Worm (Caenorhabditis elegans): Measurements from ENCODE around the gene T07F10.5.
"Not testable (repeated sequence)": the region's sequence is repeated elsewhere in the genome, so short reads cannot be mapped to it uniquely, and the experiment has no call there.

Gene T07F10.5

ce11 chrV:12865615-12866014 lies at the start of gene T07F10.5:
T07F10.5 (plus strand) TSS chrV:12865915.
- not testable (repeated sequence) for TF ChIP-seq ceh-9, lim-6, ceh-34 (tag; optimal IDR thresholded peaks at IDR 0.05)

ce11 chrV:12816672-12817071 lies 49.0 kb upstream of the T07F10.5 start:
- no peak for TF ChIP-seq sox-2 (GFP tag; IDR thresholded peaks at IDR 0.05)
- no peak for TF ChIP-seq ceh-31 (tag; optimal IDR thresholded peaks at IDR 0.05)
- TF ChIP-seq ref-2 (tag; optimal IDR thresholded peaks at IDR 0.05), result no peak
- no peak for TF ChIP-seq ceh-45 (GFP tag; IDR thresholded peaks at IDR 0.05)
- TF ChIP-seq fax-1 (tag; optimal IDR thresholded peaks at IDR 0.05), result no peak
- no peak for TF ChIP-seq hlh-30 (tag; optimal IDR thresholded peaks at IDR 0.05; ENCODE audit: insufficient read depth)

DNA sequence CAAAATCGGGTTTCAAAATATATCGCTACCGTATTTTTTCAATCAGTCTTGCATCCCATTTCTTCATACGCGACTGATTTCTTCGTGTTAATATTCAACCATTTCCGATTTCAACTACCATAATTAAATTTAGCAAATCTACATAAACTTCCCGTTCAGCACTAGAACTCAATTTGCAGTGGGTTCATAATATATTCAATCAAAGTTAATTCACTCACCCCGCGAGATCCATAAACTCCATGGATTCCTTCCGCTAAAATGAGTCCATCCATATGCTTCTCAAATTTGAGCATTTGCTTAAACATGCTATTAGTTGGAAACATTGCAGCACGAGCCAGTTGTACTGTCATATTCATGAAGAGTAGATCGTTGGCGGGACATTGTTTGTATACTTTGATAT lies 47.2 kb upstream of the T07F10.5 start:
- TF ChIP-seq unc-42 (tag; optimal IDR thresholded peaks at IDR 0.05) (peak; percentile 65), rnt-1 (tag; optimal IDR thresholded peaks at IDR 0.05) (no peak)

ce11 chrV:12819155-12819554 lies 46.6 kb upstream of the T07F10.5 start:
- no peak for TF ChIP-seq npax-4 (tag; optimal IDR thresholded peaks at IDR 0.05)
- peak; percentile 13 for TF ChIP-seq ceh-2 (tag; optimal IDR thresholded peaks at IDR 0.05)
- no peak for TF ChIP-seq lim-6 (tag; optimal IDR thresholded peaks at IDR 0.05)
- TF ChIP-seq sdc-2 (tag; optimal IDR thresholded peaks at IDR 0.05), result no peak
- no peak for TF ChIP-seq odd-2 (tag; optimal IDR thresholded peaks at IDR 0.05)
- TF ChIP-seq dve-1 (tag; optimal IDR thresholded peaks at IDR 0.05), result no peak
- peak; percentile 41 for TF ChIP-seq hlh-6 (tag; optimal IDR thresholded peaks at IDR 0.05)
- peak; percentile 20 for TF ChIP-seq tbx-2 (tag; optimal IDR thresholded peaks at IDR 0.05)
- no peak for TF ChIP-seq ceh-34 (tag; optimal IDR thresholded peaks at IDR 0.05)
- TF ChIP-seq T23F11.4 (GFP tag; optimal IDR thresholded peaks at IDR 0.05), result no peak
- TF ChIP-seq syd-9 (tag; optimal IDR thresholded peaks at IDR 0.05), result peak; percentile 20
- TF ChIP-seq ceh-6 (GFP tag; optimal IDR thresholded peaks at IDR 0.05), result no peak
- TF ChIP-seq ceh-14 (tag; optimal IDR thresholded peaks at IDR 0.05), result peak; percentile 4

ce11 chrV:12819792-12820453 lies 45.8 kb upstream of the T07F10.5 start, which contains the start of the genes ZC443.4 and ugt-18:
ZC443.4 (minus strand) TSS chrV:12819886.
ugt-18 (plus strand) TSS chrV:12820260.
- no peak for TF ChIP-seq sox-2 (GFP tag; IDR thresholded peaks at IDR 0.05)
- TF ChIP-seq ttx-3 (tag; optimal IDR thresholded peaks at IDR 0.05), result no peak
- no peak for TF ChIP-seq ets-4 (tag; optimal IDR thresholded peaks at IDR 0.05)
- TF ChIP-seq ceh-9 (tag; optimal IDR thresholded peaks at IDR 0.05), result no peak
- no peak for TF ChIP-seq npax-4 (tag; optimal IDR thresholded peaks at IDR 0.05)
- TF ChIP-seq gmeb-2 (tag; optimal IDR thresholded peaks at IDR 0.05), result no peak
- no peak for TF ChIP-seq sox-4 (tag; optimal IDR thresholded peaks at IDR 0.05)
- TF ChIP-seq F13H6.1 (tag; optimal IDR thresholded peaks at IDR 0.05), result no peak
- TF ChIP-seq ceh-48 (tag; optimal IDR thresholded peaks at IDR 0.05), result no peak
- no peak for TF ChIP-seq dve-1 (tag; optimal IDR thresholded peaks at IDR 0.05)
- no peak for TF ChIP-seq hlh-6 (tag; optimal IDR thresholded peaks at IDR 0.05)
- TF ChIP-seq hlh-13 (GFP tag; optimal IDR thresholded peaks at IDR 0.05), result no peak
- TF ChIP-seq zip-5 (tag; optimal IDR thresholded peaks at IDR 0.05), result no peak
- no peak for TF ChIP-seq mec-3 (tag; optimal IDR thresholded peaks at IDR 0.05; ENCODE audit: borderline replicate concordance)
- no peak for TF ChIP-seq rnt-1 (tag; optimal IDR thresholded peaks at IDR 0.05)
- no peak for TF ChIP-seq nhr-232 (tag; optimal IDR thresholded peaks at IDR 0.05)
- TF ChIP-seq unc-3 (GFP tag; conservative IDR thresholded peaks at IDR 0.05), result no peak
- TF ChIP-seq unc-3 (tag; optimal IDR thresholded peaks at IDR 0.05), result no peak
